Worm (Caenorhabditis elegans): ENCODE measurements around the gene elo-7.

DNA sequence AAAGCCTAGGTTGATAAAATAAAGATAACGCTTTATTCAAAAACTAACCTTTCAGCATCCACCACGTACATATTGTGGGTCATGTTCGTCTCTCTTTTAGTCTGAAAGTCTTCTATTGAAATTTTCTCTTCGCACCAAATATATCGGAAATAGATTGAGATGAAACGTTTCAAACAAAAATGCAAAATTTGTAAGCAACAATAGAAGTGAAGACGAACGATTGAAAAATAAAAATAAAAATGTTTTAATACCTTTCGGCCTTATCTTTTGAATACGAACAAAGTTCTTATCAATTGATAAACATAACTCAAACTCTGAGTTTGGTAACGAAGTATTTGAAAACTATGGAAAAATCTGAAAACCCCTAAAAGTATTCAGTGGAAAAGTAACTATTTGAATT is 3.3 kb downstream of the elo-7 start, which contains the start of gene F56H11.2:
- TF ChIP-seq unc-130 (tag; optimal IDR thresholded peaks at IDR 0.05) (no peak), lsy-2 (tag; optimal IDR thresholded peaks at IDR 0.05) (no peak), dpl-1 (GFP tag; optimal IDR thresholded peaks at IDR 0.05) (no peak)
